Fruit fly (Drosophila melanogaster) whole organism, wandering third instar larva: ENCODE measurements around the gene Btk.

ENCODE experiments used
- CG32264 ChIP-seq: fragments of 200-800 bp; sonication (Bioruptor generic); optimal IDR thresholded peaks from 2 replicates; lab custom pipeline; 2016; ENCODE audit warnings: missing biosample characterization, missing genetic modification characterization
- CG9705 ChIP-seq: fragments of 200-800 bp; sonication (Bioruptor generic); optimal IDR thresholded peaks from 2 replicates; lab custom pipeline; 2018; ENCODE audit warnings: missing biosample characterization, mild to moderate bottlenecking, missing genetic modification characterization
- CrebA ChIP-seq: fragments of 200-800 bp; sonication (Bioruptor generic); optimal IDR thresholded peaks from 2 replicates; lab custom pipeline; 2016; ENCODE audit warnings: missing biosample characterization, mild to moderate bottlenecking, missing genetic modification characterization, borderline replicate concordance
- Dif ChIP-seq: fragments of 200-275, 200-300 bp; sonication (Bioruptor generic); optimal IDR thresholded peaks from 2 replicates; lab custom pipeline; 2018; ENCODE audit warnings: missing biosample characterization, missing genetic modification characterization; ENCODE audit not compliant: partially characterized antibody
- GATAd ChIP-seq: sonication (Bioruptor generic); optimal IDR thresholded peaks from 2 replicates; lab custom pipeline; 2016; ENCODE audit warnings: missing biosample characterization, missing genetic modification characterization
- HLH106 ChIP-seq: fragments of 200-800 bp; optimal IDR thresholded peaks from 3 replicates; lab custom pipeline; 2019; ENCODE audit warnings: missing biosample characterization, mild to moderate bottlenecking, missing genetic modification characterization, moderate library complexity
- Hnf4 ChIP-seq: fragments of 200-800 bp; sonication (Bioruptor generic); optimal IDR thresholded peaks from 2 replicates; lab custom pipeline; 2016; ENCODE audit warnings: missing biosample characterization, mild to moderate bottlenecking, missing genetic modification characterization
- Hr78 ChIP-seq: fragments of >200 bp; optimal IDR thresholded peaks from 2 replicates; lab custom pipeline; 2017; ENCODE audit warnings: missing biosample characterization, missing genetic modification characterization
- Hr83 ChIP-seq: fragments of 200-300 bp; sonication (Bioruptor generic); optimal IDR thresholded peaks from 2 replicates; lab custom pipeline; 2016; ENCODE audit warnings: missing biosample characterization, mild to moderate bottlenecking, missing genetic modification characterization, moderate library complexity; ENCODE audit not compliant: poor library complexity, severe bottlenecking
- Jra ChIP-seq: sonication (Bioruptor generic); optimal IDR thresholded peaks from 2 replicates; lab custom pipeline; 2016; ENCODE audit warnings: missing biosample characterization, missing genetic modification characterization
- Mio ChIP-seq: sonication (Bioruptor generic); optimal IDR thresholded peaks from 2 replicates; lab custom pipeline; 2016; ENCODE audit warnings: missing biosample characterization, missing genetic modification characterization
- Myc ChIP-seq: fragments of >200 bp; optimal IDR thresholded peaks from 2 replicates; lab custom pipeline; 2017
- N ChIP-seq: fragments of >200 bp; optimal IDR thresholded peaks from 2 replicates; lab custom pipeline; 2018; ENCODE audit warnings: missing biosample characterization, missing external identifiers, missing genetic modification characterization
- OdsH ChIP-seq: fragments of 200-800 bp; sonication (Bioruptor generic); optimal IDR thresholded peaks from 2 replicates; lab custom pipeline; 2016; ENCODE audit warnings: missing biosample characterization, mild to moderate bottlenecking, missing genetic modification characterization
- Rel ChIP-seq, 2 experiments: fragments of 200-800 bp; sonication (Bioruptor generic) in 1 of 2; optimal IDR thresholded peaks; 2 replicates in 1 of 2; 3 replicates in 1 of 2; lab custom pipeline; 2016 to 2019; ENCODE audit warnings: mild to moderate bottlenecking in 2 of 2, missing biosample characterization in 2 of 2, missing genetic modification characterization in 2 of 2, moderate library complexity in 1 of 2
- Sp1 ChIP-seq: fragments of 200-800 bp; sonication (Bioruptor generic); optimal IDR thresholded peaks from 3 replicates; lab custom pipeline; 2019; ENCODE audit warnings: missing biosample characterization, mild to moderate bottlenecking, missing genetic modification characterization, moderate library complexity
- Vsx2 ChIP-seq: fragments of 200-300, 225-300 bp; sonication (Bioruptor generic); optimal IDR thresholded peaks from 2 replicates; lab custom pipeline; 2018; ENCODE audit warnings: missing biosample characterization, missing genetic modification characterization; ENCODE audit not compliant: partially characterized antibody
- br ChIP-seq: fragments of 200-800 bp; sonication (Bioruptor generic); optimal IDR thresholded peaks from 2 replicates; lab custom pipeline; 2016; ENCODE audit warnings: missing biosample characterization, missing genetic modification characterization
- brk ChIP-seq: fragments of 200-800 bp; sonication (Bioruptor generic); optimal IDR thresholded peaks from 2 replicates; lab custom pipeline; 2016; ENCODE audit warnings: missing biosample characterization, mild to moderate bottlenecking, missing genetic modification characterization
- dl ChIP-seq, 2 experiments: fragments of 175-275, 200-275 bp in 1 of 2; fragments of 200-275 bp in 1 of 2; sonication (Bioruptor generic); optimal IDR thresholded peaks; lab custom pipeline; 2018; ENCODE audit warnings: mild to moderate bottlenecking in 2 of 2, missing biosample characterization in 2 of 2, missing genetic modification characterization in 2 of 2, moderate library complexity in 2 of 2; ENCODE audit not compliant: partially characterized antibody in 2 of 2, insufficient read depth in 1 of 2
- dmrt93B ChIP-seq: fragments of 200-800 bp; sonication (Bioruptor generic); optimal IDR thresholded peaks from 2 replicates; lab custom pipeline; 2018; ENCODE audit warnings: missing biosample characterization, mild to moderate bottlenecking, missing genetic modification characterization
- dsf ChIP-seq: sonication (Bioruptor generic); optimal IDR thresholded peaks from 2 replicates; lab custom pipeline; 2016; ENCODE audit warnings: missing biosample characterization, missing genetic modification characterization, borderline replicate concordance
- ey ChIP-seq: fragments of 200-800 bp; sonication (Bioruptor generic); optimal IDR thresholded peaks from 2 replicates; lab custom pipeline; 2016; ENCODE audit warnings: missing biosample characterization, missing genetic modification characterization
- foxo ChIP-seq, 2 experiments: fragments of 200-800 bp; sonication (Bioruptor generic); optimal IDR thresholded peaks; 2 replicates in 1 of 2; 3 replicates in 1 of 2; lab custom pipeline; 2016 to 2017; ENCODE audit warnings: missing biosample characterization in 2 of 2, missing genetic modification characterization in 2 of 2
- fru ChIP-seq: fragments of 200-800 bp; sonication (Bioruptor generic); optimal IDR thresholded peaks from 3 replicates; lab custom pipeline; 2016; ENCODE audit warnings: missing biosample characterization, mild to moderate bottlenecking, missing genetic modification characterization
- h ChIP-seq: fragments of 200-800 bp; sonication (Bioruptor generic); optimal IDR thresholded peaks from 3 replicates; lab custom pipeline; 2016; ENCODE audit warnings: missing biosample characterization, mild to moderate bottlenecking, missing genetic modification characterization
- jim ChIP-seq: fragments of 175-275, 200-325 bp; sonication (Bioruptor generic); optimal IDR thresholded peaks from 2 replicates; lab custom pipeline; 2016; ENCODE audit warnings: missing biosample characterization, mild to moderate bottlenecking, missing genetic modification characterization
- lola ChIP-seq: fragments of >200 bp; optimal IDR thresholded peaks from 2 replicates; lab custom pipeline; 2017; ENCODE audit warnings: missing biosample characterization, missing genetic modification characterization
- pan ChIP-seq: fragments of >200 bp; optimal IDR thresholded peaks from 2 replicates; lab custom pipeline; 2017
- psq ChIP-seq: fragments of 200-800 bp; sonication (Bioruptor generic); optimal IDR thresholded peaks from 3 replicates; lab custom pipeline; 2017; ENCODE audit warnings: missing biosample characterization, mild to moderate bottlenecking, missing genetic modification characterization, moderate library complexity
- rgr ChIP-seq: fragments of 200-800 bp; sonication (Bioruptor generic); optimal IDR thresholded peaks from 3 replicates; lab custom pipeline; 2016; ENCODE audit warnings: missing biosample characterization, mild to moderate bottlenecking, missing genetic modification characterization
- sage ChIP-seq: fragments of 200-800 bp; sonication (Bioruptor generic); optimal IDR thresholded peaks from 2 replicates; lab custom pipeline; 2016; ENCODE audit warnings: missing biosample characterization, mild to moderate bottlenecking, missing genetic modification characterization
- sv ChIP-seq: fragments of 200-800 bp; sonication (Bioruptor generic); optimal IDR thresholded peaks from 3 replicates; lab custom pipeline; 2016; ENCODE audit warnings: missing biosample characterization, missing genetic modification characterization
- usp ChIP-seq: fragments of >200 bp; optimal IDR thresholded peaks from 2 replicates; lab custom pipeline; 2017; ENCODE audit warnings: missing biosample characterization, missing genetic modification characterization
- woc ChIP-seq: sonication (Bioruptor generic); optimal IDR thresholded peaks from 2 replicates; lab custom pipeline; 2016; ENCODE audit warnings: missing biosample characterization, mild to moderate bottlenecking, missing genetic modification characterization

The Btk gene

dm6 chr2L:8232389-8232788 is 68.5 kb downstream of the Btk start:
- TF ChIP-seq Vsx2 (GFP tag; lab: Kevin White, UChicago) (no peak), woc (GFP tag; lab: Kevin White, UChicago) (no peak), Hr83 (GFP tag; lab: Kevin White, UChicago) (no peak), N (GFP tag; lab: Kevin White, UChicago) (no peak), psq (GFP tag; lab: Kevin White, UChicago) (peak; percentile 3), Rel (GFP tag; optimal IDR thresholded peaks at IDR 0.05; lab: Kevin White, UChicago) (no peak), Rel (tag; optimal IDR thresholded peaks at IDR 0.05; lab: Kevin White, UChicago) (no peak), CG9705 (no peak), usp (GFP tag; lab: Kevin White, UChicago) (no peak), dmrt93B (GFP tag; lab: Kevin White, UChicago) (no peak), h (GFP tag; lab: Kevin White, UChicago) (peak; percentile 37), rgr (peak; percentile 42), fru (GFP tag; lab: Kevin White, UChicago) (peak; percentile 43), Myc (lab: Kevin White, UChicago) (no peak), foxo (GFP tag; optimal IDR thresholded peaks at IDR 0.05; lab: Kevin White, UChicago) (peak in 1 of 2 experiments; percentile 34), HLH106 (tag; lab: Kevin White, UChicago) (peak; percentile 14), brk (GFP tag; lab: Kevin White, UChicago) (no peak), br (GFP tag; lab: Kevin White, UChicago) (peak; percentile 41), Jra (GFP tag; lab: Kevin White, UChicago) (no peak), ey (GFP tag; lab: Kevin White, UChicago) (peak; percentile 42), Hnf4 (peak; percentile 37)

dm6 chr2L:8230255-8230654 is 70.6 kb downstream of the Btk start:
- peak; percentile 5 for TF ChIP-seq OdsH
- no peak for TF ChIP-seq CrebA (GFP tag; lab: Kevin White, UChicago)
- TF ChIP-seq, all 38 proteins: peak for 1

- no peak for TF ChIP-seq Mio (GFP tag; lab: Kevin White, UChicago)
- no peak for TF ChIP-seq jim (GFP tag; lab: Kevin White, UChicago)
- peak; percentile 66 for TF ChIP-seq Hnf4
- TF ChIP-seq dsf: no peak
- no peak for TF ChIP-seq lola
- TF ChIP-seq h (GFP tag; lab: Kevin White, UChicago): peak; percentile 84
- TF ChIP-seq fru (GFP tag; lab: Kevin White, UChicago): peak; percentile 76
- no peak for TF ChIP-seq GATAd (GFP tag; lab: Kevin White, UChicago)
- peak; percentile 50 for TF ChIP-seq psq (GFP tag; lab: Kevin White, UChicago)
- no peak for TF ChIP-seq Dif (GFP tag; lab: Kevin White, UChicago)
- TF ChIP-seq dl (GFP tag; optimal IDR thresholded peaks at IDR 0.05; lab: Kevin White, UChicago; ENCODE audit: insufficient read depth in 1 of 2, partially characterized antibody in 2 of 2): no peak
- peak in 1 of 2 experiments; percentile 81 for TF ChIP-seq foxo (GFP tag; optimal IDR thresholded peaks at IDR 0.05; lab: Kevin White, UChicago)
- peak; percentile 20 for TF ChIP-seq Jra (GFP tag; lab: Kevin White, UChicago)
- TF ChIP-seq ey (GFP tag; lab: Kevin White, UChicago): peak; percentile 64
- no peak for TF ChIP-seq Myc (lab: Kevin White, UChicago)
- TF ChIP-seq pan (lab: Kevin White, UChicago): no peak
- TF ChIP-seq CG32264 (GFP tag; lab: Kevin White, UChicago): peak; percentile 48
- TF ChIP-seq dmrt93B (GFP tag; lab: Kevin White, UChicago): peak; percentile 18
- peak; percentile 68 for TF ChIP-seq OdsH
- peak; percentile 67 for TF ChIP-seq rgr
- peak; percentile 46 for TF ChIP-seq sage (GFP tag; lab: Kevin White, UChicago)
- TF ChIP-seq Sp1 (GFP tag; lab: Kevin White, UChicago): peak; percentile 62
- TF ChIP-seq Hr78: no peak
- TF ChIP-seq CrebA (GFP tag; lab: Kevin White, UChicago): no peak
- TF ChIP-seq woc (GFP tag; lab: Kevin White, UChicago): peak; percentile 34
- no peak for TF ChIP-seq sv
- TF ChIP-seq br (GFP tag; lab: Kevin White, UChicago): peak; percentile 74
- peak; percentile 66 for TF ChIP-seq HLH106 (tag; lab: Kevin White, UChicago)
- TF ChIP-seq, all 38 proteins: peak for 16
These were observed 71.3 kb downstream of the Btk start for dm6 chr2L:8229628-8230027.
